Worm (Caenorhabditis elegans) whole organism, L1 larva: ENCODE measurements around the gene mrpl-53.

Source experiments
- aha-1 ChIP-seq: fragments of 150-350 bp; optimal IDR thresholded peaks from 2 replicates; lab custom pipeline; 2014; ENCODE audit warnings: missing biosample characterization, missing genetic modification characterization
- egl-13 ChIP-seq: sonication (generic microtip); optimal IDR thresholded peaks from 2 replicates; lab custom pipeline; 2016; ENCODE audit warnings: missing genotype, missing genetic modification reagents, missing genetic modification characterization, missing compliant biosample characterization
- lin-39 ChIP-seq: fragments of 150-350 bp; optimal IDR thresholded peaks from 2 replicates; lab custom pipeline; 2014; ENCODE audit warnings: missing biosample characterization, missing genetic modification reagents, missing genetic modification characterization
- mdl-1 ChIP-seq, 2 experiments: fragments of 150-350 bp; optimal IDR thresholded peaks; 2 replicates each; lab custom pipeline; 2014 to 2017; ENCODE audit warnings: missing biosample characterization in 2 of 2, missing genetic modification characterization in 2 of 2, inconsistent platforms in 1 of 2
- mep-1 ChIP-seq: fragments of 150-350 bp; optimal IDR thresholded peaks from 2 replicates; lab custom pipeline; 2014; ENCODE audit warnings: missing biosample characterization, missing genetic modification characterization
- nhr-11 ChIP-seq: fragments of 150-350 bp; optimal IDR thresholded peaks from 2 replicates; lab custom pipeline; 2014; ENCODE audit warnings: missing biosample characterization, missing genetic modification characterization
- nhr-237 ChIP-seq: fragments of 150-350 bp; optimal IDR thresholded peaks from 2 replicates; lab custom pipeline; 2014; ENCODE audit warnings: missing biosample characterization, missing genetic modification characterization
- nhr-76 ChIP-seq: sonication (generic microtip); optimal IDR thresholded peaks from 2 replicates; lab custom pipeline; 2017; ENCODE audit warnings: missing biosample characterization, missing genetic modification characterization
- pqm-1 ChIP-seq: sonication (generic microtip); optimal IDR thresholded peaks from 3 replicates; lab custom pipeline; 2017; ENCODE audit warnings: missing biosample characterization, missing genetic modification characterization
- swsn-7 ChIP-seq: sonication (generic microtip); optimal IDR thresholded peaks from 2 replicates; lab custom pipeline; 2016; ENCODE audit warnings: missing genetic modification characterization, missing compliant biosample characterization
- ztf-4 ChIP-seq: fragments of 150-350 bp; optimal IDR thresholded peaks from 2 replicates; lab custom pipeline; 2014; ENCODE audit warnings: missing biosample characterization, missing genetic modification characterization

DNA sequence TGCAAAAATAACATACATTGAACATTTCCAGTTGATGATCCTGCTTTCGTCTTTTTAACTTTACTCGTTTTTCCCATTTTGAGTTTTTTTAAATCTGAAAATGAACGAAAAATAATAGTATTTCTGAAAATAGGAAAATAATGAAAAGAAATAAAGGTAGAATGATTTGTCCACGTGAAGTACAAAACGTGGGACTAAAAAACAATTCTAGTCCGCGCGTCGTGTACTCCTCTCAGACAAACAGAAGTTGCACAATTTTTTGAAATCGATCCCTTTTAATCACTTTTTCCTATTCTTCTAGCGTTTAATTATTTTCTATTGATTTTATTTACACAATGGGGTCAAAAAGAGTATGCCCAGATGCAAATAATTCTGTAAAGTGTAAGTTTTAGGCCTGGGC lies 6.4 kb upstream of the mrpl-53 start, which contains the start of the genes E02H1.1 and tag-124:
- TF ChIP-seq lin-39 (tag; lab: Kevin White, UChicago) (peak; percentile 62), mep-1 (tag; lab: Kevin White, UChicago) (peak; percentile 78), nhr-76 (tag; lab: Kevin White, UChicago) (no peak), ztf-4 (peak; percentile 79), aha-1 (tag; lab: Kevin White, UChicago) (no peak), nhr-11 (tag; lab: Kevin White, UChicago) (peak; percentile 66), pqm-1 (tag; lab: Kevin White, UChicago) (no peak), swsn-7 (peak; percentile 91), mdl-1 (tag; optimal IDR thresholded peaks at IDR 0.05; lab: Kevin White, UChicago) (peak in 1 of 2 experiments; percentile 65), egl-13 (tag; lab: Kevin White, UChicago) (peak; percentile 97), nhr-237 (tag; lab: Kevin White, UChicago) (no peak)
